Worm (Caenorhabditis elegans) whole organism, L4 larva: ENCODE measurements around the gene C23H3.5.

Experiments
- F37D6.2 ChIP-seq: sonication (generic microtip); optimal IDR thresholded peaks from 2 replicates; lab custom pipeline; 2016; ENCODE audit warnings: mild to moderate bottlenecking, missing genetic modification characterization, missing compliant biosample characterization
- T20F7.1 ChIP-seq: fragments of 200-800 bp; sonication (Bioruptor generic); optimal IDR thresholded peaks from 2 replicates; lab custom pipeline; 2018; ENCODE audit warnings: mild to moderate bottlenecking, missing genetic modification characterization, missing compliant biosample characterization
- ceh-20 ChIP-seq: fragments of 200-800 bp; sonication (Bioruptor generic); IDR thresholded peaks from 2 replicates; pipeline ENCODE4 v1.3.6; 2022; ENCODE audit warnings: missing genetic modification reagents, missing genetic modification characterization, missing compliant biosample characterization
- egl-27 ChIP-seq: sonication (generic microtip); optimal IDR thresholded peaks from 3 replicates; lab custom pipeline; 2017; ENCODE audit warnings: missing biosample characterization, missing genetic modification reagents, missing genetic modification characterization
- mep-1 ChIP-seq: fragments of 150-350 bp; sonication (generic microtip); optimal IDR thresholded peaks from 3 replicates; lab custom pipeline; 2014; ENCODE audit warnings: missing biosample characterization, missing genetic modification characterization
- nhr-102 ChIP-seq: sonication (generic microtip); optimal IDR thresholded peaks from 2 replicates; lab custom pipeline; 2016; ENCODE audit warnings: mild to moderate bottlenecking, missing genetic modification characterization, moderate library complexity, missing compliant biosample characterization
- nhr-237 ChIP-seq: sonication (generic microtip); optimal IDR thresholded peaks from 2 replicates; lab custom pipeline; 2017; ENCODE audit warnings: missing biosample characterization, missing genetic modification characterization
- rbr-2 ChIP-seq: sonication (generic microtip); optimal IDR thresholded peaks from 2 replicates; lab custom pipeline; 2016; ENCODE audit warnings: missing genotype, missing genetic modification characterization, missing compliant biosample characterization
- spr-1 ChIP-seq: sonication (generic microtip); optimal IDR thresholded peaks from 2 replicates; lab custom pipeline; 2016; ENCODE audit warnings: mild to moderate bottlenecking, missing genetic modification characterization, missing compliant biosample characterization

DNA sequence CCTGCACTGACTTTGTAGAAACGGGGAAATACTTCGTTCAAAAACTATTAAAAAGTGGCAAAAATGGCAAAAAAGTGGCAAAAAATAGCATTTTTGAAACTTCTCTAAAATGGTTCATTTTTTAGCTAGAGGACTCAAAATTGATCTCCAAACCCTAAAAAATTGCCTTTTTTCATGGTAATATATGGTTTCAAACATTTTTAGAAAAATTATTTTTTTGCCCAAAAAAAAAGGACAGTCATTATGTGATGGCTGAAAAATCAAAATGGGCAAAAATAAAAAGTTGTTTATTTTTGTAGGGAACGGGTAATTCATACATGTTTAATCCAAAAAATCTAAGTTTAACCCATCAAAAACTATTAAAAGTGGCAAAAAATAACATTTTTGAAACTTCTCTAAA lies 40.6 kb downstream of the C23H3.5 start:
- TF ChIP-seq T20F7.1 (GFP tag; lab: Kevin White, UChicago) (no peak), nhr-102 (no peak), rbr-2 (tag; lab: Kevin White, UChicago) (no peak), F37D6.2 (no peak), nhr-237 (tag; lab: Kevin White, UChicago) (no peak), mep-1 (tag; lab: Kevin White, UChicago) (no peak), egl-27 (tag; lab: Kevin White, UChicago) (no peak), ceh-20 (no peak), spr-1 (tag; lab: Kevin White, UChicago) (no peak)
